Worm (Caenorhabditis elegans) whole organism, L1 larva: ENCODE measurements around the gene vha-1.

Experiments used
- C04F5.9 ChIP-seq: sonication (generic microtip); optimal IDR thresholded peaks from 2 replicates; lab custom pipeline; 2016; ENCODE audit warnings: missing genetic modification characterization, missing compliant biosample characterization
- F16B12.6 ChIP-seq: fragments of 150-350 bp; optimal IDR thresholded peaks from 2 replicates; lab custom pipeline; 2014; ENCODE audit warnings: missing biosample characterization, missing genetic modification characterization
- aha-1 ChIP-seq: fragments of 150-350 bp; optimal IDR thresholded peaks from 2 replicates; lab custom pipeline; 2014; ENCODE audit warnings: missing biosample characterization, missing genetic modification characterization
- alr-1 ChIP-seq: fragments of 200-800 bp; sonication (Bioruptor generic); optimal IDR thresholded peaks from 2 replicates; lab custom pipeline; 2018; ENCODE audit warnings: borderline replicate concordance, mild to moderate bottlenecking, missing genetic modification characterization, missing compliant biosample characterization
- blmp-1 ChIP-seq: fragments of 150-350 bp; optimal IDR thresholded peaks from 2 replicates; lab custom pipeline; 2014; ENCODE audit warnings: missing biosample characterization, missing genetic modification characterization
- ceh-63 ChIP-seq: fragments of 200-800 bp; sonication (Bioruptor generic); optimal IDR thresholded peaks from 2 replicates; lab custom pipeline; 2018; ENCODE audit warnings: mild to moderate bottlenecking, missing genetic modification characterization, missing compliant biosample characterization
- ceh-88 ChIP-seq: fragments of 200-800 bp; sonication (Bioruptor generic); IDR thresholded peaks from 2 replicates; pipeline ENCODE4 v1.3.6; 2022; ENCODE audit warnings: missing genetic modification characterization, missing compliant biosample characterization
- ces-1 ChIP-seq: fragments of 150-350 bp; optimal IDR thresholded peaks from 2 replicates; lab custom pipeline; 2014; ENCODE audit warnings: missing biosample characterization, missing genetic modification reagents, missing genetic modification characterization
- dpl-1 ChIP-seq, 3 experiments: fragments of 150-350 bp in 2 of 3; sonication (generic microtip) in 1 of 3; optimal IDR thresholded peaks; 2 replicates each; lab custom pipeline; 2014 to 2017; ENCODE audit warnings: missing biosample characterization in 3 of 3, missing genetic modification characterization in 3 of 3, missing genetic modification reagents in 3 of 3
- efl-1 ChIP-seq, 4 experiments: fragments of 150-350 bp; optimal IDR thresholded peaks in 3 of 4; peaks in 1 of 4; 1 replicate in 1 of 4; 2 replicates in 3 of 4; lab custom pipeline; 2014; ENCODE audit warnings: missing biosample characterization in 2 of 4, missing genetic modification characterization in 2 of 4, missing genetic modification reagents in 2 of 4
- efl-3 ChIP-seq: fragments of 200-800 bp; sonication (Bioruptor generic); optimal IDR thresholded peaks from 2 replicates; lab custom pipeline; 2018; ENCODE audit warnings: mild to moderate bottlenecking, missing genetic modification characterization, missing compliant biosample characterization
- egl-13 ChIP-seq: sonication (generic microtip); optimal IDR thresholded peaks from 2 replicates; lab custom pipeline; 2016; ENCODE audit warnings: missing genotype, missing genetic modification reagents, missing genetic modification characterization, missing compliant biosample characterization
- elt-2 ChIP-seq: sonication (generic microtip); optimal IDR thresholded peaks from 2 replicates; lab custom pipeline; 2016; ENCODE audit warnings: missing genetic modification characterization, mild to moderate bottlenecking, inconsistent platforms, missing compliant biosample characterization, missing genetic modification reagents
- ets-5 ChIP-seq: fragments of 200-800 bp; sonication (Bioruptor generic); IDR thresholded peaks from 2 replicates; pipeline ENCODE4 v1.3.6; 2022; ENCODE audit warnings: missing genetic modification characterization, missing compliant biosample characterization
- fkh-10 ChIP-seq: sonication (generic microtip); optimal IDR thresholded peaks from 2 replicates; lab custom pipeline; 2017; ENCODE audit warnings: missing biosample characterization, missing genetic modification reagents, missing genetic modification characterization
- fkh-8 ChIP-seq: sonication (generic microtip); optimal IDR thresholded peaks from 2 replicates; lab custom pipeline; 2016; ENCODE audit warnings: mild to moderate bottlenecking, missing genetic modification characterization, missing compliant biosample characterization
- grh-1 ChIP-seq: fragments of 200-800 bp; sonication (Bioruptor generic); IDR thresholded peaks from 2 replicates; pipeline ENCODE4 v1.3.6; 2022; ENCODE audit warnings: missing genetic modification reagents, missing genetic modification characterization, missing compliant biosample characterization
- hlh-17 ChIP-seq: fragments of 200-800 bp; sonication (Bioruptor generic); optimal IDR thresholded peaks from 2 replicates; lab custom pipeline; 2018; ENCODE audit warnings: missing genetic modification characterization, mild to moderate bottlenecking, missing compliant biosample characterization, moderate library complexity, borderline replicate concordance
- hlh-4 ChIP-seq: sonication (generic microtip); optimal IDR thresholded peaks from 2 replicates; lab custom pipeline; 2016; ENCODE audit warnings: mild to moderate bottlenecking, missing genetic modification characterization, missing compliant biosample characterization
- hpl-2 ChIP-seq: fragments of 150-350 bp; optimal IDR thresholded peaks from 2 replicates; lab custom pipeline; 2014; ENCODE audit warnings: missing biosample characterization, missing genetic modification reagents, missing genetic modification characterization
- jun-1 ChIP-seq: fragments of 150-350 bp; optimal IDR thresholded peaks from 2 replicates; lab custom pipeline; 2014; ENCODE audit warnings: missing biosample characterization, missing genetic modification reagents, missing genetic modification characterization
- lin-35 ChIP-seq, 2 experiments: fragments of 150-350 bp; optimal IDR thresholded peaks; 2 replicates each; lab custom pipeline; 2014; ENCODE audit warnings: missing biosample characterization in 2 of 2, missing genetic modification characterization in 2 of 2, missing genetic modification reagents in 2 of 2
- lir-3 ChIP-seq: sonication (generic microtip); optimal IDR thresholded peaks from 2 replicates; lab custom pipeline; 2016; ENCODE audit warnings: mild to moderate bottlenecking, missing genetic modification characterization, moderate library complexity, missing compliant biosample characterization; ENCODE audit not compliant: poor library complexity
- lsy-2 ChIP-seq, 2 experiments: fragments of 150-350 bp; optimal IDR thresholded peaks; 2 replicates each; lab custom pipeline; 2014; ENCODE audit warnings: missing biosample characterization in 2 of 2, missing genetic modification characterization in 2 of 2
- mdl-1 ChIP-seq, 2 experiments: fragments of 150-350 bp; optimal IDR thresholded peaks; 2 replicates each; lab custom pipeline; 2014 to 2017; ENCODE audit warnings: missing biosample characterization in 2 of 2, missing genetic modification characterization in 2 of 2, inconsistent platforms in 1 of 2
- mef-2 ChIP-seq: fragments of 150-350 bp; optimal IDR thresholded peaks from 2 replicates; lab custom pipeline; 2014; ENCODE audit warnings: missing biosample characterization, missing genetic modification characterization
- nhr-12 ChIP-seq: sonication (generic microtip); optimal IDR thresholded peaks from 2 replicates; lab custom pipeline; 2017; ENCODE audit warnings: missing biosample characterization, missing genetic modification characterization
- nhr-20 ChIP-seq: sonication (generic microtip); optimal IDR thresholded peaks from 2 replicates; lab custom pipeline; 2016; ENCODE audit warnings: mild to moderate bottlenecking, missing genetic modification characterization, missing compliant biosample characterization
- nhr-237 ChIP-seq: fragments of 150-350 bp; optimal IDR thresholded peaks from 2 replicates; lab custom pipeline; 2014; ENCODE audit warnings: missing biosample characterization, missing genetic modification characterization
- nhr-71 ChIP-seq: sonication (generic microtip); optimal IDR thresholded peaks from 2 replicates; lab custom pipeline; 2016; ENCODE audit warnings: mild to moderate bottlenecking, missing genetic modification characterization, moderate library complexity, missing compliant biosample characterization
- nhr-85 ChIP-seq: sonication (generic microtip); peaks from one replicate; lab custom pipeline; 2016; ENCODE audit warnings: missing genetic modification characterization, inconsistent platforms, missing compliant biosample characterization
- nhr-90 ChIP-seq: sonication (generic microtip); optimal IDR thresholded peaks from 2 replicates; lab custom pipeline; 2016; ENCODE audit warnings: mild to moderate bottlenecking, missing genetic modification characterization, missing compliant biosample characterization; ENCODE audit not compliant: poor library complexity
- pag-3 ChIP-seq: sonication (generic microtip); optimal IDR thresholded peaks from 2 replicates; lab custom pipeline; 2017; ENCODE audit warnings: missing genetic modification characterization, mild to moderate bottlenecking, missing compliant biosample characterization, antibody characterized with exemption, borderline replicate concordance; ENCODE audit not compliant: insufficient read depth
- rnt-1 ChIP-seq: sonication (generic microtip); optimal IDR thresholded peaks from 2 replicates; lab custom pipeline; 2016; ENCODE audit warnings: mild to moderate bottlenecking, missing genetic modification characterization, moderate library complexity, missing compliant biosample characterization
- skn-1 ChIP-seq: fragments of 150-350 bp; optimal IDR thresholded peaks from 2 replicates; lab custom pipeline; 2014; ENCODE audit warnings: missing biosample characterization, missing genetic modification characterization
- snpc-4 ChIP-seq: fragments of 150-350 bp; optimal IDR thresholded peaks from 2 replicates; lab custom pipeline; 2014; ENCODE audit warnings: missing biosample characterization, missing genetic modification characterization
- snu-23 ChIP-seq: sonication (generic microtip); optimal IDR thresholded peaks from 2 replicates; lab custom pipeline; 2016; ENCODE audit warnings: missing genetic modification characterization, missing compliant biosample characterization
- sox-4 ChIP-seq: sonication (generic microtip); optimal IDR thresholded peaks from 2 replicates; lab custom pipeline; 2016; ENCODE audit warnings: missing genetic modification characterization, missing compliant biosample characterization
- sup-37 ChIP-seq: fragments of 200-800 bp; sonication (Bioruptor generic); optimal IDR thresholded peaks from 2 replicates; lab custom pipeline; 2018; ENCODE audit warnings: mild to moderate bottlenecking, missing genetic modification characterization, missing compliant biosample characterization
- swsn-7 ChIP-seq: sonication (generic microtip); optimal IDR thresholded peaks from 2 replicates; lab custom pipeline; 2016; ENCODE audit warnings: missing genetic modification characterization, missing compliant biosample characterization
- unc-98 ChIP-seq: fragments of 200-800 bp; sonication (Bioruptor generic); IDR thresholded peaks from 2 replicates; pipeline ENCODE4 v1.3.6; 2022; ENCODE audit warnings: missing genetic modification characterization, missing compliant biosample characterization
- vab-15 ChIP-seq: sonication (generic microtip); optimal IDR thresholded peaks from 2 replicates; lab custom pipeline; 2017; ENCODE audit warnings: missing genotype, mild to moderate bottlenecking, missing genetic modification characterization, missing compliant biosample characterization
- xbp-1 ChIP-seq: sonication (generic microtip); optimal IDR thresholded peaks from 2 replicates; lab custom pipeline; 2016; ENCODE audit warnings: missing genetic modification characterization, missing compliant biosample characterization
- zag-1 ChIP-seq: fragments of 150-350 bp; optimal IDR thresholded peaks from 2 replicates; lab custom pipeline; 2014; ENCODE audit warnings: missing biosample characterization, missing genetic modification characterization
- zip-4 ChIP-seq: fragments of 200-800 bp; sonication (Bioruptor generic); optimal IDR thresholded peaks from 2 replicates; lab custom pipeline; 2018; ENCODE audit warnings: mild to moderate bottlenecking, missing genetic modification characterization, moderate library complexity, missing compliant biosample characterization

Gene vha-1

ce11 chrIII:9747133-9747532 lies 33.9 kb upstream of the vha-1 start, which contains the start of the genes iff-1 and cdk-1 (continued):
- TF ChIP-seq swsn-7 (peak; percentile 2), grh-1 (GFP tag; lab: Robert Waterston, UW) (no peak), zag-1 (tag; lab: Kevin White, UChicago) (no peak), efl-1 (optimal IDR thresholded peaks at IDR 0.05; lab: Kevin White, UChicago) (peak; percentile 87 to 95), efl-1 (GFP tag; optimal IDR thresholded peaks at IDR 0.05 in 1 of 2; lab: Kevin White, UChicago) (peak; percentile 89 to 98), blmp-1 (tag; lab: Kevin White, UChicago) (peak; percentile 41), lir-3 (tag; lab: Kevin White, UChicago) (no peak), mef-2 (tag; lab: Kevin White, UChicago) (no peak), hlh-17 (GFP tag; lab: Kevin White, UChicago) (no peak), rnt-1 (peak; percentile 43), mdl-1 (tag; optimal IDR thresholded peaks at IDR 0.05; lab: Kevin White, UChicago) (no peak), aha-1 (tag; lab: Kevin White, UChicago) (no peak)

- TF ChIP-seq ceh-88 (no peak), ets-5 (GFP tag; lab: Robert Waterston, UW) (no peak), sup-37 (GFP tag; lab: Kevin White, UChicago) (no peak), fkh-8 (tag; lab: Kevin White, UChicago) (no peak), pag-3 (no peak), ceh-63 (no peak), snu-23 (no peak)
Observed at ce11 chrIII:9748694-9749093, 32.4 kb upstream of the vha-1 start, which contains the start of gene T05G5.4. TSS of gene T05G5.4 (plus strand) at chrIII:9748934.

- TF ChIP-seq efl-1 (optimal IDR thresholded peaks at IDR 0.05; lab: Kevin White, UChicago) (no peak), efl-1 (GFP tag; optimal IDR thresholded peaks at IDR 0.05 in 1 of 2; lab: Kevin White, UChicago) (peak in 1 of 2 experiments; percentile 56), nhr-71 (peak; percentile 40), skn-1 (no peak), hlh-4 (tag; lab: Kevin White, UChicago) (peak; percentile 23), efl-3 (GFP tag; lab: Kevin White, UChicago) (no peak)
- TF ChIP-seq, all 84 proteins: peak for 3
Observed at ce11 chrIII:9751074-9751473, 30.0 kb upstream of the vha-1 start, which contains the start of gene T05G5.5. TSS of gene T05G5.5 (minus strand) at chrIII:9751432.

- TF ChIP-seq dpl-1 (GFP tag; optimal IDR thresholded peaks at IDR 0.05; lab: Kevin White, UChicago): no peak
- no peak for TF ChIP-seq C04F5.9 (tag; lab: Kevin White, UChicago)
- TF ChIP-seq grh-1 (GFP tag; lab: Robert Waterston, UW): no peak
- TF ChIP-seq elt-2 (tag; lab: Kevin White, UChicago): peak; percentile 2
- no peak for TF ChIP-seq snpc-4 (tag; lab: Kevin White, UChicago)
- no peak for TF ChIP-seq jun-1 (tag; lab: Kevin White, UChicago)
- TF ChIP-seq vab-15 (tag; lab: Kevin White, UChicago): no peak
- TF ChIP-seq ces-1 (GFP tag; lab: Kevin White, UChicago): no peak
- peak; percentile 31 to 39 for TF ChIP-seq lsy-2 (tag; optimal IDR thresholded peaks at IDR 0.05; lab: Kevin White, UChicago)
- no peak for TF ChIP-seq zip-4 (GFP tag; lab: Kevin White, UChicago)
- peak; percentile 42 for TF ChIP-seq nhr-85 (tag; lab: Kevin White, UChicago)
- TF ChIP-seq hpl-2 (GFP tag; lab: Kevin White, UChicago): no peak
- TF ChIP-seq F16B12.6: no peak
- peak in 1 of 2 experiments; percentile 35 for TF ChIP-seq lin-35 (GFP tag; optimal IDR thresholded peaks at IDR 0.05; lab: Kevin White, UChicago)
- TF ChIP-seq nhr-237 (tag; lab: Kevin White, UChicago): no peak
- peak; percentile 87 for TF ChIP-seq nhr-71
- TF ChIP-seq unc-98 (GFP tag; lab: Robert Waterston, UW): no peak
- TF ChIP-seq nhr-90 (tag; lab: Kevin White, UChicago): peak; percentile 44
- TF ChIP-seq egl-13 (tag; lab: Kevin White, UChicago): no peak
- TF ChIP-seq efl-1 (optimal IDR thresholded peaks at IDR 0.05; lab: Kevin White, UChicago): peak; percentile 31
- no peak for TF ChIP-seq efl-1 (GFP tag; optimal IDR thresholded peaks at IDR 0.05 in 1 of 2; lab: Kevin White, UChicago)
- TF ChIP-seq fkh-10 (GFP tag; lab: Kevin White, UChicago): no peak
- no peak for TF ChIP-seq pag-3
- no peak for TF ChIP-seq nhr-12
- TF ChIP-seq alr-1 (tag; lab: Kevin White, UChicago): no peak
- TF ChIP-seq nhr-20 (tag; lab: Kevin White, UChicago): peak; percentile 64
- TF ChIP-seq sox-4 (tag; lab: Kevin White, UChicago): no peak
- peak; percentile 72 for TF ChIP-seq snu-23
- TF ChIP-seq xbp-1 (tag; lab: Kevin White, UChicago): peak; percentile 2
Observed at ce11 chrIII:9752852-9753251, 28.2 kb upstream of the vha-1 start, which contains the start of gene ech-6. TSS of gene ech-6 (minus strand) at chrIII:9752883.
